Fruit fly (Drosophila melanogaster): ENCODE measurements around the gene Nepl14.

- TF ChIP-seq CG6808 (GFP tag; optimal IDR thresholded peaks at IDR 0.05) (no peak), Hr39 (GFP tag; optimal IDR thresholded peaks at IDR 0.05) (no peak), eg (GFP tag; IDR thresholded peaks at IDR 0.05) (peak; percentile 87), salr (GFP tag; optimal IDR thresholded peaks at IDR 0.05) (no peak), CG6854 (GFP tag; optimal IDR thresholded peaks at IDR 0.05) (no peak), CG8119 (GFP tag; IDR thresholded peaks at IDR 0.05) (no peak)
Observed at dm6 chr3R:22727857-22728256, 35.7 kb downstream of the Nepl14 start.

Data from whole organism, prepupa.